Fruit fly (Drosophila melanogaster): ENCODE results near the gene ctp.

DNA sequence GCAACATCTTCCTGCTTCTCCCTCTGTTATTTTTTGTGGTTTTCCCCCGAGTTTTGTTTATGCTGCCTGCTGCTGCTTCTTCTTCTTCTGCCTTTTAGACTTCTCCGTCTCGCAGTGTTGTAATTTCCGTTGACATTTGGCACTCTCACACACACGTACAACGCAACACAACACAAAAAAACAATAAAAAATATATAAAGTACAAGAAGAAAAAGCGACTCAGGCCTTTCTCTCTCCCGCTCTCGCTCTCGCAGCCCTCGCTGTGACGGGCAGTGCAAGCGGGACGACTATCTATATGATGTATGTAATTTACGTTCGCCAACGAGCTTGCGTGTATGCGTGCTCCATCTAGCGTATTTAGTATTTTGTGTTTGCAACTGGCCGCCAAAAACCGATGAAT, 1.4 kb upstream of the ctp start:
- TF ChIP-seq brk (GFP tag; optimal IDR thresholded peaks at IDR 0.05) (no peak), sv (GFP tag; optimal IDR thresholded peaks at IDR 0.05) (no peak), psq (GFP tag; optimal IDR thresholded peaks at IDR 0.05) (peak; percentile 1), tai (GFP tag; optimal IDR thresholded peaks at IDR 0.05) (no peak), rgr (GFP tag; optimal IDR thresholded peaks at IDR 0.05) (no peak), fru (GFP tag; optimal IDR thresholded peaks at IDR 0.05) (peak; percentile 32), CrebA (GFP tag; optimal IDR thresholded peaks at IDR 0.05; ENCODE audit: borderline replicate concordance) (no peak)
